Worm (Caenorhabditis elegans): ENCODE results near the gene set-6.

- TF ChIP-seq blmp-1 (tag; optimal IDR thresholded peaks at IDR 0.05) (no peak), hlh-4 (tag; optimal IDR thresholded peaks at IDR 0.05) (no peak), snpc-4 (tag; optimal IDR thresholded peaks at IDR 0.05) (no peak), ztf-4 (tag; optimal IDR thresholded peaks at IDR 0.05) (no peak), nhr-12 (tag; optimal IDR thresholded peaks at IDR 0.05) (no peak), ceh-82 (tag; optimal IDR thresholded peaks at IDR 0.05) (no peak), nhr-28 (tag; optimal IDR thresholded peaks at IDR 0.05) (no peak), hpl-2 (GFP tag; optimal IDR thresholded peaks at IDR 0.05) (no peak)
Observed at ce11 chrX:11996606-11997005, 22.1 kb upstream of the set-6 start.

All from whole organism, L1 larva.